Fruit fly (Drosophila melanogaster): ENCODE data around the gene glec.

DNA sequence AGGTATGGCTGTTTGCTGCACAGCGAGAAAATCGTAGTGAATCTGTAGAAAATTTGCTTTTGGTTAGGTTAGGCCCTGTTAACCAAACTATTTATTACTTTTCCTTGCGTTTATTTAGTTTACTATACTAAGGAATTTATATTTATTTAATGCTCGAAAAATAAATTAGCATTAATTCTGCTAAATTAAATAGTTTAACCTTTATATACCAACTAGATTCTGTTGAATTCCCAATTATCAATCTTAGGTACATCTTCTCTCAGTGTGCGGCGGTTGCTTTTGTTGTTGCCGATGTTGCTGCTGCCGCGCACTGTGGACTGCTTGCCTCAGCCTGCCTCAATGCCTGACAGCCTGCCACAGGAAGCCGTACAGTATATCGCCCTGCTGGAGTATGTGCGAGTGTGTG lies 43.1 kb upstream of the glec start:
- TF ChIP-seq Eip74EF (GFP tag; optimal IDR thresholded peaks at IDR 0.05) (no peak), Med (GFP tag) (no peak), CG4854 (GFP tag; optimal IDR thresholded peaks at IDR 0.05) (no peak), Hmr (GFP tag; optimal IDR thresholded peaks at IDR 0.05) (no peak), C15 (GFP tag; IDR thresholded peaks at IDR 0.05) (no peak), pan (optimal IDR thresholded peaks at IDR 0.05) (no peak), pan (GFP tag; optimal IDR thresholded peaks at IDR 0.05 in 1 of 2, IDR thresholded peaks at IDR 0.05 in 1 of 2) (no peak)
